Worm (Caenorhabditis elegans): ENCODE measurements around the gene C35B1.3.

DNA sequence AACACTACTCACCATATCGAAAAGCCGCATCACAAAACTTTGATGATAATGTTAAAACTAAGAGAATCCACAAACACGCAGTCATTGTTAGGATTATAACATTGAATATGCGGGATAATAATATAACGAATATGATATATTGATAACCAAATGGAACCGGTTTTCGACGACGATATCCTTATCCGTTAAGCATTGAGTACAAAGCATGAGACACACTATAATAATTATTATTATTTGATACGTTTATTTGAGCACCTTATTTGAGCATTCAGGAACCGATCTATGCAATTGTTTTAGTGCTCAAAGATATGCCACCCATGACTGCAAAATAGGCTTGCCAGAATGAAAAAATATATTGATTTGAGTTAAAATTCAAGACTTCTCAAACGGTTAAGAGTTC lies 6.3 kb upstream of the C35B1.3 start, which contains the start of gene W03D2.9:
- TF ChIP-seq aly-1 (tag; optimal IDR thresholded peaks at IDR 0.05), result no peak
- TF ChIP-seq ama-1 (optimal IDR thresholded peaks at IDR 0.05), result no peak
- TF ChIP-seq scrt-1 (GFP tag; IDR thresholded peaks at IDR 0.05), result no peak
- TF ChIP-seq B0310.2 (tag; optimal IDR thresholded peaks at IDR 0.05), result no peak
- TF ChIP-seq hmg-4 (GFP tag; optimal IDR thresholded peaks at IDR 0.05), result no peak
- TF ChIP-seq flt-1 (GFP tag; IDR thresholded peaks at IDR 0.05), result no peak
- TF ChIP-seq pes-1 (GFP tag; IDR thresholded peaks at IDR 0.05), result no peak
- TF ChIP-seq ets-7 (tag; optimal IDR thresholded peaks at IDR 0.05), result no peak
- no peak for TF ChIP-seq F13C5.2 (tag; optimal IDR thresholded peaks at IDR 0.05)
- no peak for TF ChIP-seq tra-4 (tag; optimal IDR thresholded peaks at IDR 0.05)
- TF ChIP-seq sea-1 (GFP tag; conservative IDR thresholded peaks at IDR 0.05), result no peak
- TF ChIP-seq ceh-13 (GFP tag; optimal IDR thresholded peaks at IDR 0.05), result no peak
